Worm (Caenorhabditis elegans): ENCODE data around the gene H28G03.3.

DNA sequence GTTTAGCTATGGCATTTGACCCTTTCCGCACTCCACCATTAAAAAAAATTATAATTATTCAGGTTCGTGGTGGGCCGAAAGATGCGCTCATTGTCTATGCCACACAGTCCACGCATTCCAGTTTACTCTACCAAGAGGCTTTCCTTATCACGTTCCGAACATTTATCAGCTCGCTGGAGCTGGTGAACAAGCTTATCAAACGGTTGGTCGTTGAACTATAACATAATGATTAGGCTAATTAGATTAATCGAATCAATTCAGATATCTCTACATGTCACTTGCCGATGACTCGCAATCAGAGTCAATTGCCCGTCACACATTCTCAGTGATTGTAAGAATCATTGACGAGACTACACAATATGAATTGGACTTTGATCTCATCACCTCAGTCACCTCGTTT is 43.2 kb upstream of the H28G03.3 start:
- TF ChIP-seq pqm-1 (tag; optimal IDR thresholded peaks at IDR 0.05) (no peak), dmd-4 (tag; optimal IDR thresholded peaks at IDR 0.05; ENCODE audit: borderline replicate concordance) (no peak), pha-4 (tag; optimal IDR thresholded peaks at IDR 0.05) (no peak), fkh-10 (GFP tag; optimal IDR thresholded peaks at IDR 0.05) (no peak), nhr-11 (tag; optimal IDR thresholded peaks at IDR 0.05) (no peak), hlh-8 (tag; optimal IDR thresholded peaks at IDR 0.05) (no peak), madf-2 (tag; optimal IDR thresholded peaks at IDR 0.05) (no peak)

Measured in whole organism, late embryonic.